Fruit fly (Drosophila melanogaster) whole organism, embryonic: Measurements from ENCODE around the gene SmD2.

Experiments used
- ATbp ChIP-seq: fragments of 200-800 bp; sonication (Bioruptor generic); optimal IDR thresholded peaks from 2 replicates; lab custom pipeline; 2017; ENCODE audit warnings: missing biosample characterization, mild to moderate bottlenecking, missing genetic modification characterization, missing genetic modification reagents
- Asciz ChIP-seq: fragments of 200-800 bp; sonication (Bioruptor generic); optimal IDR thresholded peaks from 2 replicates; lab custom pipeline; 2017; ENCODE audit warnings: missing biosample characterization, mild to moderate bottlenecking, missing genetic modification characterization, missing genetic modification reagents
- Blimp-1 ChIP-seq: fragments of 200-800 bp; sonication (Bioruptor generic); optimal IDR thresholded peaks from 3 replicates; lab custom pipeline; 2018; ENCODE audit warnings: missing biosample characterization, missing genetic modification characterization, mild to moderate bottlenecking, moderate library complexity, missing genetic modification reagents
- CG10147 ChIP-seq: fragments of 200-800 bp; sonication (Bioruptor generic); optimal IDR thresholded peaks from 2 replicates; lab custom pipeline; 2019; ENCODE audit warnings: missing biosample characterization, mild to moderate bottlenecking, missing genetic modification characterization, moderate library complexity
- CG10209 ChIP-seq: fragments of 200-800 bp; sonication (Bioruptor generic); optimal IDR thresholded peaks from 3 replicates; lab custom pipeline; 2017; ENCODE audit warnings: missing biosample characterization, mild to moderate bottlenecking, missing genetic modification characterization, missing genetic modification reagents
- CG10274 ChIP-seq: fragments of 200-800 bp; sonication (Bioruptor generic); optimal IDR thresholded peaks from 3 replicates; lab custom pipeline; 2017; ENCODE audit warnings: missing biosample characterization, mild to moderate bottlenecking, missing genetic modification characterization
- CG11696 ChIP-seq: fragments of 200-800 bp; sonication (Bioruptor generic); IDR thresholded peaks from 2 replicates; pipeline ENCODE4 v1.3.6; 2022; ENCODE audit warnings: missing biosample characterization, missing genetic modification characterization
- CG11723 ChIP-seq: fragments of 200-800 bp; sonication (Bioruptor generic); optimal IDR thresholded peaks from 2 replicates; lab custom pipeline; 2017; ENCODE audit warnings: missing biosample characterization, mild to moderate bottlenecking, missing genetic modification characterization
- CG12104 ChIP-seq: fragments of 200-800 bp; sonication (Bioruptor generic); optimal IDR thresholded peaks from 3 replicates; lab custom pipeline; 2016; ENCODE audit warnings: missing biosample characterization, missing genetic modification characterization
- CG13123 ChIP-seq: fragments of 200-800 bp; sonication (Bioruptor generic); optimal IDR thresholded peaks from 2 replicates; lab custom pipeline; 2016; ENCODE audit warnings: missing biosample characterization, missing genetic modification characterization
- CG1647 ChIP-seq: fragments of 200-800 bp; sonication (Bioruptor generic); optimal IDR thresholded peaks from 3 replicates; lab custom pipeline; 2016; ENCODE audit warnings: missing biosample characterization, missing genetic modification characterization
- CG18262 ChIP-seq: fragments of 200-800 bp; optimal IDR thresholded peaks from 3 replicates; lab custom pipeline; 2019; ENCODE audit warnings: missing biosample characterization, mild to moderate bottlenecking, missing genetic modification characterization, moderate library complexity
- CG2678 ChIP-seq: fragments of 200-800 bp; sonication (Bioruptor generic); optimal IDR thresholded peaks from 3 replicates; lab custom pipeline; 2019; ENCODE audit warnings: missing biosample characterization, mild to moderate bottlenecking, missing genetic modification characterization, moderate library complexity
- CG2875 ChIP-seq: fragments of 200-800 bp; sonication (Bioruptor generic); optimal IDR thresholded peaks from 2 replicates; lab custom pipeline; 2017; ENCODE audit warnings: missing biosample characterization, mild to moderate bottlenecking, missing genetic modification characterization, missing genetic modification reagents
- CG32532 ChIP-seq: fragments of 200-800 bp; sonication (Bioruptor generic); IDR thresholded peaks from 2 replicates; pipeline ENCODE4 v1.3.6; 2022; ENCODE audit warnings: missing biosample characterization, missing genetic modification characterization
- CG3726 ChIP-seq: fragments of 200-800 bp; sonication (Bioruptor generic); IDR thresholded peaks from 3 replicates; pipeline ENCODE4, ENCODE4 v1.3.6; 2022; ENCODE audit warnings: missing biosample characterization, missing genetic modification characterization
- CG3995 ChIP-seq: fragments of 200-800 bp; sonication (Bioruptor generic); optimal IDR thresholded peaks from 3 replicates; lab custom pipeline; 2016; ENCODE audit warnings: missing biosample characterization, missing genetic modification characterization
- CG4820 ChIP-seq: fragments of 200-800 bp; sonication (Bioruptor generic); optimal IDR thresholded peaks from 3 replicates; lab custom pipeline; 2016; ENCODE audit warnings: missing biosample characterization, missing genetic modification characterization
- CG5953 ChIP-seq: fragments of 200-800 bp; sonication (Bioruptor generic); IDR thresholded peaks from 2 replicates; pipeline ENCODE4 v1.3.6; 2022; ENCODE audit warnings: missing biosample characterization, missing genetic modification characterization
- CG7556 ChIP-seq: fragments of 200-800 bp; sonication (Bioruptor generic); optimal IDR thresholded peaks from 2 replicates; lab custom pipeline; 2017; ENCODE audit warnings: missing biosample characterization, mild to moderate bottlenecking, missing genetic modification characterization
- CG7839 ChIP-seq: fragments of 200-800 bp; sonication (Bioruptor generic); optimal IDR thresholded peaks from 3 replicates; lab custom pipeline; 2018; ENCODE audit warnings: missing biosample characterization, mild to moderate bottlenecking, missing genetic modification characterization, moderate library complexity
- CG9437 ChIP-seq: fragments of 200-800 bp; sonication (Bioruptor generic); optimal IDR thresholded peaks from 2 replicates; lab custom pipeline; 2018; ENCODE audit warnings: missing biosample characterization, mild to moderate bottlenecking, missing genetic modification characterization
- Dll ChIP-seq: fragments of 200-800 bp; sonication (Bioruptor generic); IDR thresholded peaks from 4 replicates; pipeline ENCODE4 v1.3.6; 2022; ENCODE audit warnings: missing biosample characterization, missing genetic modification characterization; ENCODE audit not compliant: partially characterized antibody
- Fer3 ChIP-seq: fragments of 200-800 bp; sonication (Bioruptor generic); optimal IDR thresholded peaks from 2 replicates; lab custom pipeline; 2018; ENCODE audit warnings: missing biosample characterization, mild to moderate bottlenecking, missing genetic modification characterization, moderate library complexity
- Hr51 ChIP-seq, 2 experiments: fragments of 200-800 bp; sonication (Bioruptor generic); optimal IDR thresholded peaks; 2 replicates in 1 of 2; 3 replicates in 1 of 2; lab custom pipeline; 2016 to 2018; ENCODE audit warnings: missing biosample characterization in 2 of 2, missing genetic modification characterization in 2 of 2, mild to moderate bottlenecking in 1 of 2, moderate library complexity in 1 of 2
- Hr78 ChIP-seq, 2 experiments: fragments of 200-800 bp in 1 of 2; fragments of >200 bp in 1 of 2; sonication (Bioruptor generic) in 1 of 2; optimal IDR thresholded peaks; 2 replicates each; lab custom pipeline; 2017 to 2019; ENCODE audit warnings: missing biosample characterization in 2 of 2, missing genetic modification characterization in 2 of 2, mild to moderate bottlenecking in 1 of 2, moderate library complexity in 1 of 2
- Lhr ChIP-seq: fragments of 200-800 bp; sonication (Bioruptor generic); optimal IDR thresholded peaks from 3 replicates; lab custom pipeline; 2017; ENCODE audit warnings: mild to moderate bottlenecking, missing biosample characterization, missing genetic modification reagents, missing genetic modification characterization
- Sin3A ChIP-seq: fragments of >200 bp; optimal IDR thresholded peaks from 2 replicates; lab custom pipeline; 2018
- Sox100B ChIP-seq: fragments of 200-800 bp; sonication (Bioruptor generic); optimal IDR thresholded peaks from 3 replicates; lab custom pipeline; 2018; ENCODE audit warnings: missing biosample characterization, mild to moderate bottlenecking, missing genetic modification characterization
- Sox102F ChIP-seq: fragments of 200-800 bp; sonication (Bioruptor generic); optimal IDR thresholded peaks from 2 replicates; lab custom pipeline; 2018; ENCODE audit warnings: missing biosample characterization, mild to moderate bottlenecking, missing genetic modification characterization, moderate library complexity
- Spps ChIP-seq: fragments of 200-800 bp; sonication (Bioruptor generic); optimal IDR thresholded peaks from 2 replicates; lab custom pipeline; 2018; ENCODE audit warnings: missing biosample characterization, mild to moderate bottlenecking, missing genetic modification characterization
- Sry-β ChIP-seq: fragments of 200-800 bp; sonication (Bioruptor generic); optimal IDR thresholded peaks from 2 replicates; lab custom pipeline; 2018; ENCODE audit warnings: missing biosample characterization, mild to moderate bottlenecking, missing genetic modification characterization, moderate library complexity
- Sry-δ ChIP-seq: fragments of 200-800 bp; sonication (Bioruptor generic); optimal IDR thresholded peaks from 2 replicates; lab custom pipeline; 2016; ENCODE audit warnings: missing biosample characterization, missing genetic modification characterization
- ap ChIP-seq: fragments of 200-800 bp; sonication (Bioruptor generic); IDR thresholded peaks from 2 replicates; pipeline ENCODE4 v1.3.6; 2022; ENCODE audit warnings: missing biosample characterization, missing genetic modification characterization
- bab2 ChIP-seq: fragments of 200-800 bp; sonication (Bioruptor generic); optimal IDR thresholded peaks from 2 replicates; lab custom pipeline; 2016; ENCODE audit warnings: missing biosample characterization, missing genetic modification characterization
- dmrt11E ChIP-seq: fragments of 200-800 bp; sonication (Bioruptor generic); optimal IDR thresholded peaks from 3 replicates; lab custom pipeline; 2018; ENCODE audit warnings: missing biosample characterization, mild to moderate bottlenecking, missing genetic modification characterization, moderate library complexity
- ewg ChIP-seq: fragments of 200-800 bp; sonication (Bioruptor generic); optimal IDR thresholded peaks from 3 replicates; lab custom pipeline; 2017; ENCODE audit warnings: mild to moderate bottlenecking, missing biosample characterization, missing genetic modification reagents, missing genetic modification characterization
- gcm2 ChIP-seq: fragments of 200-800 bp; sonication (Bioruptor generic); optimal IDR thresholded peaks from 2 replicates; lab custom pipeline; 2016; ENCODE audit warnings: missing biosample characterization, missing genetic modification characterization
- gem ChIP-seq: fragments of 200-800 bp; sonication (Bioruptor generic); optimal IDR thresholded peaks from 2 replicates; lab custom pipeline; 2019; ENCODE audit warnings: missing biosample characterization, mild to moderate bottlenecking, missing genetic modification characterization, moderate library complexity
- gfzf ChIP-seq: fragments of 200-800 bp; sonication (Bioruptor generic); optimal IDR thresholded peaks from 2 replicates; lab custom pipeline; 2016; ENCODE audit warnings: missing biosample characterization, mild to moderate bottlenecking, missing genetic modification characterization, moderate library complexity
- grn ChIP-seq: fragments of 200-800 bp; sonication (Bioruptor generic); optimal IDR thresholded peaks from 3 replicates; lab custom pipeline; 2017; ENCODE audit warnings: missing biosample characterization, missing genetic modification characterization
- lola ChIP-seq, 3 experiments: fragments of >200 bp in 2 of 3; fragments of 200-800 bp in 1 of 3; sonication (Bioruptor generic) in 1 of 3; optimal IDR thresholded peaks; 2 replicates each; lab custom pipeline; 2017 to 2019; ENCODE audit warnings: missing biosample characterization in 3 of 3, missing genetic modification characterization in 3 of 3, mild to moderate bottlenecking in 1 of 3, moderate library complexity in 1 of 3
- row ChIP-seq: fragments of 200-800 bp; sonication (Bioruptor generic); IDR thresholded peaks from 3 replicates; pipeline ENCODE4 v1.3.6; 2022; ENCODE audit warnings: missing biosample characterization, missing genetic modification characterization
- run ChIP-seq: fragments of 200-800 bp; sonication (Bioruptor generic); optimal IDR thresholded peaks from 3 replicates; lab custom pipeline; 2018; ENCODE audit warnings: missing biosample characterization, mild to moderate bottlenecking, missing genetic modification characterization
- slou ChIP-seq: fragments of 200-800 bp; sonication (Bioruptor generic); optimal IDR thresholded peaks from 3 replicates; lab custom pipeline; 2016; ENCODE audit warnings: missing biosample characterization, missing genetic modification characterization
- so ChIP-seq: fragments of 200-800 bp; sonication (Bioruptor generic); IDR thresholded peaks from 3 replicates; pipeline ENCODE4 v1.3.6; 2022; ENCODE audit warnings: missing biosample characterization, missing genetic modification characterization
- unpg ChIP-seq: fragments of 200-800 bp; sonication (Bioruptor generic); optimal IDR thresholded peaks from 3 replicates; lab custom pipeline; 2018; ENCODE audit warnings: missing biosample characterization, mild to moderate bottlenecking, missing genetic modification characterization, moderate library complexity
- zfh1 ChIP-seq: fragments of 200-800 bp; sonication (Bioruptor generic); IDR thresholded peaks from 3 replicates; pipeline ENCODE4 v1.3.6; 2022; ENCODE audit warnings: missing biosample characterization, missing genetic modification characterization

SmD2 gene

DNA sequence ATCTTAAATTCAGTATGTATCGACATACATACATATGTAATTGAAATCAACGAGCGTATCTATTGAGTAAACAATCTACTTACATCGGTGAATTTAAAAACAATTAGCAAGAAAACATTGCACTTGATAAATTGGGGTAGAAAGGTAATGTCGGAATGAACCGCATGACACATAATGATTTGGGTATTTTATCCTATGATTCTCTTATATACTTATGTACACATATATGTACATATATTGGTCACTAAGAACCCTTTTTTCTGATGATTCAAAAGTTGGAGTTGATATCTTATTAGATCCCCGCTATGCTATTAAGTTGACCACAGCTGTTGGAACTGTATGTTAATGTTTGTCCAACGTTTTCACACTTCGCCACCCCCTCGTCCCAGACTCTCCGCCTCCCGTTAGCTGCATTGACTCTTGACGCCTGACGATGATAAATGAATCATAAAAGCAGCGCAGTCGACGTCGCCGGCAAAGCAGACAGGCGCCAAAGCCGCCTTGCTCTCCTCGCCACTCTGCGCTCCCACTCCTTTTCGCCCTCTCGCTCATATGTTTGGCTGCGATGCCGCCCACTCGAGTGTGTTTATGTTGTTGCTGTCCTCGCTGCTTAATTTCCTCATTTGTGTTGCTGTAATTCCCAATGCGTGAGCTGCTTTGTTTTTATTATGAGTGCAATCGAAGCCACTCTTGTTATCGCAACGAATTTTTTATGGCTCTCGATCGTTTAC lies 7.3 kb upstream of the SmD2 start (continued):
- TF ChIP-seq slou (GFP tag; lab: Kevin White, UChicago) = no peak
- peak; percentile 21 for TF ChIP-seq CG7556
- peak; percentile 5 for TF ChIP-seq CG1647 (GFP tag; lab: Kevin White, UChicago)
- peak; percentile 60 for TF ChIP-seq CG7839 (tag; lab: Kevin White, UChicago)
- TF ChIP-seq Sox100B = peak; percentile 58
- TF ChIP-seq gem (tag; lab: Kevin White, UChicago) = peak; percentile 63
- TF ChIP-seq Hr78 (GFP tag; optimal IDR thresholded peaks at IDR 0.05; lab: Kevin White, UChicago) = peak in 1 of 2 experiments; percentile 29
- TF ChIP-seq CG5953 (GFP tag; lab: Robert Waterston, UW) = no peak
- peak; percentile 4 for TF ChIP-seq Fer3 (tag; lab: Kevin White, UChicago)
- TF ChIP-seq Sry-δ (GFP tag; lab: Kevin White, UChicago) = no peak
- no peak for TF ChIP-seq CG13123 (GFP tag; lab: Kevin White, UChicago)
- peak; percentile 17 for TF ChIP-seq run
- TF ChIP-seq Dll (GFP tag; lab: Robert Waterston, UW) = no peak
- TF ChIP-seq CG4820 (GFP tag; lab: Kevin White, UChicago) = peak; percentile 45
- no peak for TF ChIP-seq so
- TF ChIP-seq Sox102F (GFP tag; lab: Kevin White, UChicago) = peak; percentile 54
- no peak for TF ChIP-seq bab2 (GFP tag; lab: Kevin White, UChicago)
- TF ChIP-seq CG11723 = peak; percentile 26
- no peak for TF ChIP-seq gcm2 (GFP tag; lab: Kevin White, UChicago)
- TF ChIP-seq dmrt11E (tag; lab: Kevin White, UChicago) = peak; percentile 12
- peak in 1 of 3 experiments; percentile 40 for TF ChIP-seq lola (GFP tag; optimal IDR thresholded peaks at IDR 0.05; lab: Kevin White, UChicago)
- TF ChIP-seq Hr51 (GFP tag; optimal IDR thresholded peaks at IDR 0.05; lab: Kevin White, UChicago) = peak in 1 of 2 experiments; percentile 66
- peak; percentile 33 for TF ChIP-seq Asciz (GFP tag; lab: Kevin White, UChicago)
- peak; percentile 59 for TF ChIP-seq CG18262
- TF ChIP-seq CG12104 (GFP tag; lab: Kevin White, UChicago) = peak; percentile 13
- TF ChIP-seq gfzf (GFP tag; lab: Kevin White, UChicago) = no peak
- no peak for TF ChIP-seq grn (GFP tag; lab: Kevin White, UChicago)
- peak; percentile 65 for TF ChIP-seq CG2678
- TF ChIP-seq ap = 0 out of 2 replicates have a peak, but pooled peaks have one; percentile 29
- TF ChIP-seq CG2875 = peak; percentile 26
- peak; percentile 68 for TF ChIP-seq CG11696 (GFP tag; lab: Robert Waterston, UW)
- TF ChIP-seq CG10209 = peak; percentile 40
- no peak for TF ChIP-seq Lhr (GFP tag; lab: Kevin White, UChicago)
- peak; percentile 18 for TF ChIP-seq ewg (GFP tag; lab: Kevin White, UChicago)
- TF ChIP-seq CG10274 = no peak
- TF ChIP-seq ATbp (GFP tag; lab: Kevin White, UChicago) = peak; percentile 21
- peak; percentile 9 for TF ChIP-seq unpg
- no peak for TF ChIP-seq CG3726 (GFP tag; lab: Robert Waterston, UW)
- peak; percentile 48 for TF ChIP-seq CG9437 (GFP tag; lab: Kevin White, UChicago)
- TF ChIP-seq CG10147 (GFP tag; lab: Kevin White, UChicago) = peak; percentile 5
- TF ChIP-seq Spps = no peak
- TF ChIP-seq Blimp-1 (GFP tag; lab: Kevin White, UChicago) = peak; percentile 33
- no peak for TF ChIP-seq CG32532 (GFP tag; lab: Robert Waterston, UW)
- 0 out of 3 replicates have a peak, but pooled peaks have one; percentile 44 for TF ChIP-seq zfh1 (GFP tag; lab: Robert Waterston, UW)
- no peak for TF ChIP-seq Sin3A (lab: Kevin White, UChicago)
- peak; percentile 44 for TF ChIP-seq row
- TF ChIP-seq Sry-β (GFP tag; lab: Kevin White, UChicago) = peak; percentile 18
- no peak for TF ChIP-seq CG3995 (GFP tag; lab: Kevin White, UChicago)
